Fruit fly (Drosophila melanogaster): ENCODE data around the gene CG42337.
A peak's percentile ranks its signal among the peaks of the same experiment; 100 is the strongest.

CG42337 gene

DNA sequence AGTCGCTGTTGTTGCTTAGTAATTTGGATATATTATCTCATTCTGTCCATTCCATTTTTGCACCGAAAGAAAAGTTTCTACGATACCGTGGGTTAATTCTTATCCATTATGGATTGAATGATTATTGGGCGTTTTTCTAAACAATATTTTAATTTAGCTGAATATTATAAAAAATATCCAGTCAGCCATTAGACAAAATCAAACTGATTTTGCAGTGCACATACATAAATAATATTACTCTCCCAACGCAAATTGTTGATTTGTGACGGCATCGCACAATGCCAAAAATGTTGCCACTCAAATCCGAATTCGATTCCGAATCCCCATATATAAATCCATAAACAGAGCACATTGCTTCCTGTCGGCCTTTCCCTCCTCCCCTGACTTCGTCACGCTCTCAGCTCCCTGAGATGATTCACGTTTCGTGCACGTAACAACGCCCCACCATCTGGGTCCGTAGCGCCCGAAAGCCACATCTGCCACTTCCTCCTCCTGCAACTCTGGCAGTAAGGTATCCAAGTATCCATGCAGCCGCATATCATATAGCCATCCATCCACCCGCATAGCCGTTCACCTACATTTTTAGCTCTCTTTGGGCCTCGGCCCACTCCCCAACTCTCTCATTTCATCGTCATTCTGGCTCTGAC, 16.1 kb downstream of the CG42337 start (continued):
- TF ChIP-seq CG6791 (GFP tag; IDR thresholded peaks at IDR 0.05; ENCODE audit: partially characterized antibody) (no peak), Hand (GFP tag; optimal IDR thresholded peaks at IDR 0.05) (no peak), sqz (GFP tag; optimal IDR thresholded peaks at IDR 0.05) (no peak), sens-2 (GFP tag; IDR thresholded peaks at IDR 0.05) (no peak), CG4282 (GFP tag; optimal IDR thresholded peaks at IDR 0.05) (no peak), dmrt11E (tag; optimal IDR thresholded peaks at IDR 0.05) (no peak), Taf1 (GFP tag; IDR thresholded peaks at IDR 0.05) (peak; percentile 74), bsh (GFP tag; optimal IDR thresholded peaks at IDR 0.05) (no peak), CG13123 (GFP tag; optimal IDR thresholded peaks at IDR 0.05) (peak; percentile 30), ato (GFP tag; IDR thresholded peaks at IDR 0.05; ENCODE audit: partially characterized antibody) (no peak), ham (GFP tag; IDR thresholded peaks at IDR 0.05) (no peak; the same call in 1 of the 2 replicates), CG8281 (tag; optimal IDR thresholded peaks at IDR 0.05) (peak; percentile 52), dm (GFP tag; optimal IDR thresholded peaks at IDR 0.05) (no peak), Pdp1 (GFP tag; optimal IDR thresholded peaks at IDR 0.05) (peak; percentile 63 to 66), onecut (GFP tag; IDR thresholded peaks at IDR 0.05) (no peak), CG16779 (GFP tag; IDR thresholded peaks at IDR 0.05) (0 out of 2 replicates have a peak, but pooled peaks have one; percentile 20), Kr (GFP tag; optimal IDR thresholded peaks at IDR 0.05) (no peak), CG12155 (GFP tag; optimal IDR thresholded peaks at IDR 0.05) (peak; percentile 73), ase (GFP tag; IDR thresholded peaks at IDR 0.05) (0 out of 3 replicates have a peak, but pooled peaks have one; percentile 5), sug (tag; optimal IDR thresholded peaks at IDR 0.05) (peak; percentile 24), emc (GFP tag; optimal IDR thresholded peaks at IDR 0.05) (peak; percentile 35), Sry-δ (GFP tag; optimal IDR thresholded peaks at IDR 0.05) (no peak), B-H1 (GFP tag; IDR thresholded peaks at IDR 0.05) (peak; percentile 53; the same call in 1 of the 3 replicates), fd64A (GFP tag; optimal IDR thresholded peaks at IDR 0.05) (no peak), CG1792 (GFP tag; optimal IDR thresholded peaks at IDR 0.05) (peak; percentile 8), CG17568 (GFP tag; optimal IDR thresholded peaks at IDR 0.05) (no peak), Dip2 (GFP tag; IDR thresholded peaks at IDR 0.05) (no peak), Abd-B (GFP tag; optimal IDR thresholded peaks at IDR 0.05) (peak; percentile 1), corto (GFP tag; optimal IDR thresholded peaks at IDR 0.05) (peak; percentile 30), salm (tag; optimal IDR thresholded peaks at IDR 0.05) (no peak), Mrtf (GFP tag; IDR thresholded peaks at IDR 0.05) (peak; percentile 56; the same call in 1 of the 3 replicates), pros (GFP tag; optimal IDR thresholded peaks at IDR 0.05) (no peak), phol (tag; optimal IDR thresholded peaks at IDR 0.05) (peak; percentile 37), CG12744 (GFP tag; optimal IDR thresholded peaks at IDR 0.05) (peak; percentile 55), HLH3B (GFP tag; IDR thresholded peaks at IDR 0.05) (peak; percentile 53; the same call in 1 of the 2 replicates), pho (GFP tag; optimal IDR thresholded peaks at IDR 0.05) (peak; percentile 77), CG1832 (GFP tag; optimal IDR thresholded peaks at IDR 0.05) (no peak), Xbp1 (GFP tag; optimal IDR thresholded peaks at IDR 0.05) (peak; percentile 66), Trl (optimal IDR thresholded peaks at IDR 0.05) (peak in 1 of 2 experiments; percentile 23), Trl (GFP tag; optimal IDR thresholded peaks at IDR 0.05) (peak; percentile 10), tup (GFP tag; optimal IDR thresholded peaks at IDR 0.05) (peak; percentile 8), ab (GFP tag; optimal IDR thresholded peaks at IDR 0.05) (no peak), CG11504 (tag; optimal IDR thresholded peaks at IDR 0.05) (no peak), CG5180 (GFP tag; optimal IDR thresholded peaks at IDR 0.05) (no peak), CG12769 (tag; optimal IDR thresholded peaks at IDR 0.05) (no peak), MESR4 (GFP tag; optimal IDR thresholded peaks at IDR 0.05) (no peak), CG42726 (GFP tag; IDR thresholded peaks at IDR 0.05; ENCODE audit: partially characterized antibody) (no peak), Dll (GFP tag; IDR thresholded peaks at IDR 0.05; ENCODE audit: partially characterized antibody) (no peak), CG13624 (GFP tag; optimal IDR thresholded peaks at IDR 0.05) (peak; percentile 66)

Measured in whole organism, embryonic.